Fruit fly (Drosophila melanogaster): ENCODE results near the gene Atg3.

Atg3 gene

dm6 chr3L:18789203-18790018, 40.9 kb downstream of the Atg3 start (continued):
- TF ChIP-seq pb (GFP tag; optimal IDR thresholded peaks at IDR 0.05) (peak; percentile 8), NFAT (GFP tag; IDR thresholded peaks at IDR 0.05) (peak; percentile 33; the same call in 1 of the 2 replicates), CG34422 (GFP tag; IDR thresholded peaks at IDR 0.05) (peak; percentile 51; the same call in 1 of the 3 replicates), vfl (GFP tag; optimal IDR thresholded peaks at IDR 0.05) (peak; percentile 11), CG10209 (GFP tag; optimal IDR thresholded peaks at IDR 0.05) (peak; percentile 49), salm (tag; optimal IDR thresholded peaks at IDR 0.05) (peak; percentile 53), CG4360 (GFP tag; IDR thresholded peaks at IDR 0.05) (0 out of 2 replicates have a peak, but pooled peaks have one; percentile 30), run (tag; optimal IDR thresholded peaks at IDR 0.05) (peak; percentile 23), HHEX (GFP tag; optimal IDR thresholded peaks at IDR 0.05) (peak; percentile 69), CG3407 (GFP tag; optimal IDR thresholded peaks at IDR 0.05) (peak; percentile 55), CG13624 (GFP tag; optimal IDR thresholded peaks at IDR 0.05) (peak; percentile 2), Aef1 (GFP tag; IDR thresholded peaks at IDR 0.05) (no peak), CG12391 (tag; optimal IDR thresholded peaks at IDR 0.05) (peak; percentile 31), exex (tag; optimal IDR thresholded peaks at IDR 0.05) (peak; percentile 83), CG7963 (GFP tag; IDR thresholded peaks at IDR 0.05; ENCODE audit: partially characterized antibody) (no peak), sens-2 (GFP tag; IDR thresholded peaks at IDR 0.05) (no peak), cas (GFP tag; IDR thresholded peaks at IDR 0.05) (no peak), E2f1 (GFP tag; IDR thresholded peaks at IDR 0.05) (no peak; the same call in 1 of the 2 replicates), MTF-1 (GFP tag; optimal IDR thresholded peaks at IDR 0.05; ENCODE audit: borderline replicate concordance) (peak; percentile 54), CG17912 (GFP tag; optimal IDR thresholded peaks at IDR 0.05) (peak; percentile 78), so (GFP tag; IDR thresholded peaks at IDR 0.05) (peak; percentile 81; the same call in 2 of the 3 replicates), grau (tag; optimal IDR thresholded peaks at IDR 0.05) (peak; percentile 17), ATbp (GFP tag; optimal IDR thresholded peaks at IDR 0.05) (peak; percentile 77), Usf (GFP tag; optimal IDR thresholded peaks at IDR 0.05) (no peak), CG7372 (GFP tag; IDR thresholded peaks at IDR 0.05) (no peak), her (GFP tag; optimal IDR thresholded peaks at IDR 0.05) (peak; percentile 22), CG4617 (GFP tag; optimal IDR thresholded peaks at IDR 0.05; ENCODE audit: borderline replicate concordance) (no peak), pho (GFP tag; optimal IDR thresholded peaks at IDR 0.05) (peak; percentile 47), CG12236 (GFP tag; optimal IDR thresholded peaks at IDR 0.05) (no peak), CG12769 (tag; optimal IDR thresholded peaks at IDR 0.05) (peak; percentile 95), ttk (GFP tag; IDR thresholded peaks at IDR 0.05) (no peak), CG7556 (GFP tag; optimal IDR thresholded peaks at IDR 0.05) (peak; percentile 10), Dref (GFP tag; IDR thresholded peaks at IDR 0.05) (no peak), CG13775 (GFP tag; optimal IDR thresholded peaks at IDR 0.05) (no peak), dm (GFP tag; optimal IDR thresholded peaks at IDR 0.05) (no peak), az2 (GFP tag; optimal IDR thresholded peaks at IDR 0.05) (no peak), Hsf (GFP tag; optimal IDR thresholded peaks at IDR 0.05) (no peak), zfh1 (GFP tag; IDR thresholded peaks at IDR 0.05) (peak; percentile 52; the same call in 2 of the 3 replicates), CoRest (tag; optimal IDR thresholded peaks at IDR 0.05) (peak; percentile 20), bowl (GFP tag; IDR thresholded peaks at IDR 0.05) (no peak), CG6854 (GFP tag; optimal IDR thresholded peaks at IDR 0.05) (peak; percentile 38), Bdp1 (GFP tag; optimal IDR thresholded peaks at IDR 0.05) (no peak), ase (GFP tag; IDR thresholded peaks at IDR 0.05) (peak; percentile 41; the same call in 1 of the 3 replicates), CG9437 (GFP tag; optimal IDR thresholded peaks at IDR 0.05) (peak; percentile 19), CG31388 (GFP tag; optimal IDR thresholded peaks at IDR 0.05) (no peak), CG2202 (tag; optimal IDR thresholded peaks at IDR 0.05) (no peak), CG9817 (tag; optimal IDR thresholded peaks at IDR 0.05) (peak; percentile 5), CG11723 (GFP tag; optimal IDR thresholded peaks at IDR 0.05) (peak; percentile 68), schlank (tag; optimal IDR thresholded peaks at IDR 0.05) (peak; percentile 57)

All from whole organism, embryonic.